Worm (Caenorhabditis elegans) whole organism, early embryonic: ENCODE measurements around the gene C29A12.6.

Experiments
- aly-1 ChIP-seq: sonication (generic microtip); optimal IDR thresholded peaks from 2 replicates; lab custom pipeline; 2016; ENCODE audit warnings: missing genetic modification characterization, missing compliant biosample characterization
- ama-1 ChIP-seq: fragments of 150-350 bp; optimal IDR thresholded peaks from 2 replicates; lab custom pipeline; 2014
- ceh-13 ChIP-seq: fragments of 200-800 bp; sonication (Bioruptor generic); optimal IDR thresholded peaks from 2 replicates; lab custom pipeline; 2018; ENCODE audit warnings: mild to moderate bottlenecking, missing genetic modification characterization, missing compliant biosample characterization
- ets-7 ChIP-seq: sonication (generic microtip); optimal IDR thresholded peaks from 2 replicates; lab custom pipeline; 2016; ENCODE audit warnings: missing genotype, missing genetic modification characterization, missing compliant biosample characterization
- hmbx-1 ChIP-seq: sonication (generic microtip); optimal IDR thresholded peaks from 2 replicates; lab custom pipeline; 2016; ENCODE audit warnings: mild to moderate bottlenecking, missing genetic modification characterization, missing compliant biosample characterization
- hmg-4 ChIP-seq: fragments of 200-800 bp; sonication (Bioruptor generic); optimal IDR thresholded peaks from 2 replicates; lab custom pipeline; 2018; ENCODE audit warnings: mild to moderate bottlenecking, missing genetic modification characterization, missing compliant biosample characterization
- hnd-1 ChIP-seq: sonication (generic microtip); optimal IDR thresholded peaks from 2 replicates; lab custom pipeline; 2016; ENCODE audit warnings: missing genetic modification characterization, missing compliant biosample characterization
- scrt-1 ChIP-seq: fragments of 200-800 bp; sonication (Bioruptor generic); IDR thresholded peaks from 2 replicates; pipeline ENCODE4 v1.3.6; 2022; ENCODE audit warnings: missing genetic modification characterization, missing compliant biosample characterization
- sea-1 ChIP-seq: fragments of 200-800 bp; sonication (Bioruptor generic); conservative IDR thresholded peaks from 2 replicates; pipeline ENCODE4 v1.3.6; 2022; ENCODE audit warnings: missing genetic modification characterization, missing compliant biosample characterization
- tbx-11 ChIP-seq: fragments of 200-800 bp; sonication (Bioruptor generic); IDR thresholded peaks from 2 replicates; pipeline ENCODE4 v1.3.6; 2022; ENCODE audit warnings: missing genetic modification characterization, missing compliant biosample characterization
- tbx-37 ChIP-seq: fragments of 200-800 bp; sonication (Bioruptor generic); conservative IDR thresholded peaks from 2 replicates; pipeline ENCODE4 v1.3.6; 2022; ENCODE audit warnings: missing genetic modification reagents, missing genetic modification characterization, missing compliant biosample characterization
- tra-4 ChIP-seq: sonication (generic microtip); optimal IDR thresholded peaks from 2 replicates; lab custom pipeline; 2017; ENCODE audit warnings: missing genetic modification characterization, missing compliant biosample characterization

ce11 chrV:10834682-10835219 is 12.2 kb upstream of the C29A12.6 start:
- TF ChIP-seq sea-1 (no peak), ama-1 (lab: Kevin White, UChicago) (no peak), hmg-4 (no peak), ceh-13 (GFP tag; lab: Kevin White, UChicago) (no peak), ets-7 (tag; lab: Kevin White, UChicago) (no peak), aly-1 (no peak), tbx-37 (GFP tag; lab: Robert Waterston, UW) (no peak), hmbx-1 (no peak), hnd-1 (tag; lab: Kevin White, UChicago) (no peak), tra-4 (tag; lab: Kevin White, UChicago) (no peak), tbx-11 (no peak), scrt-1 (GFP tag; lab: Robert Waterston, UW) (no peak)
